Fruit fly (Drosophila melanogaster): ENCODE results near the gene mbo.

dm6 chr3R:12697571-12698039 lies 18.8 kb upstream of the mbo start:
- no peak for TF ChIP-seq CG17802 (tag; optimal IDR thresholded peaks at IDR 0.05)
- TF ChIP-seq CG12391 (tag; optimal IDR thresholded peaks at IDR 0.05): peak; percentile 42
- no peak for TF ChIP-seq tgo (GFP tag; IDR thresholded peaks at IDR 0.05)
- TF ChIP-seq jing (GFP tag; optimal IDR thresholded peaks at IDR 0.05): no peak
- no peak for TF ChIP-seq CG34422 (GFP tag; IDR thresholded peaks at IDR 0.05)
- no peak; the same call in 1 of the 2 replicates for TF ChIP-seq ranshi (GFP tag; IDR thresholded peaks at IDR 0.05)
- TF ChIP-seq CG6254 (GFP tag; optimal IDR thresholded peaks at IDR 0.05): no peak
- TF ChIP-seq Asciz (GFP tag; optimal IDR thresholded peaks at IDR 0.05): no peak
- no peak for TF ChIP-seq bsh (GFP tag; optimal IDR thresholded peaks at IDR 0.05)
